Fruit fly (Drosophila melanogaster): ENCODE results near the gene CG6565.

DNA sequence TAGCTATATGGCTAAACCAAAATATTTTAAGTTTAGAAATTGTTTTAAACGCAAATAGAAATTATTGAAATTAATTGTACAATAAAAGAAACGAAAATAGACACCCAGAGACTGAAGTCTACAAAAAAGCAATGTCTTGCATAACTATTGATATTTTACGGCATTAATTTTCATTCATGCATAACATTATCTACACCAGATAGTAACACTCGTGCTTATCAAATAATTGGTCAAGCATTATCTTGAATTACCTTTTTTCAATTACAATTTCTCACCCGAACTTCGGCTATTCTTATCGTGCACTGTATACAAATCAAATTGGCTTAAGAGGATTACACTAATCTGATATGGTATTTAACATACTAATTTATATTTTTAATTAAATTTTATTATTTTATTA is 2.3 kb downstream of the CG6565 start:
- TF ChIP-seq CG34367 (tag; optimal IDR thresholded peaks at IDR 0.05) (no peak), CG15710 (tag; optimal IDR thresholded peaks at IDR 0.05) (no peak)
